Fruit fly (Drosophila melanogaster) whole organism, prepupa: Measurements from ENCODE around the gene futsch.

Source experiments
- Blimp-1 ChIP-seq: fragments of 200-800 bp; sonication (Bioruptor generic); optimal IDR thresholded peaks from 3 replicates; lab custom pipeline; 2017; ENCODE audit warnings: missing biosample characterization, missing genetic modification characterization, mild to moderate bottlenecking, moderate library complexity, missing genetic modification reagents
- CG10631 ChIP-seq: fragments of 200-800 bp; sonication (Bioruptor generic); optimal IDR thresholded peaks from 2 replicates; lab custom pipeline; 2016; ENCODE audit warnings: missing biosample characterization, missing genetic modification characterization
- CG10669 ChIP-seq: fragments of 200-800 bp; sonication (Bioruptor generic); optimal IDR thresholded peaks from 3 replicates; lab custom pipeline; 2018; ENCODE audit warnings: missing biosample characterization, mild to moderate bottlenecking, missing genetic modification characterization, moderate library complexity
- CG11902 ChIP-seq: fragments of 200-800 bp; sonication (Bioruptor generic); optimal IDR thresholded peaks from 3 replicates; lab custom pipeline; 2016; ENCODE audit warnings: missing biosample characterization, missing genetic modification characterization
- CG1621 ChIP-seq: fragments of 200-800 bp; sonication (Bioruptor generic); optimal IDR thresholded peaks from 3 replicates; lab custom pipeline; 2018; ENCODE audit warnings: missing biosample characterization, mild to moderate bottlenecking, missing genetic modification characterization
- CG3032 ChIP-seq: fragments of 200-800 bp; optimal IDR thresholded peaks from 2 replicates; lab custom pipeline; 2019; ENCODE audit warnings: missing biosample characterization, mild to moderate bottlenecking, missing genetic modification characterization, moderate library complexity
- CG31627 ChIP-seq: fragments of 200-800 bp; sonication (Bioruptor generic); optimal IDR thresholded peaks from 3 replicates; lab custom pipeline; 2016; ENCODE audit warnings: missing biosample characterization, missing genetic modification characterization
- CG3919 ChIP-seq: fragments of 200-800 bp; sonication (Bioruptor generic); optimal IDR thresholded peaks from 3 replicates; lab custom pipeline; 2016; ENCODE audit warnings: missing biosample characterization, missing genetic modification characterization
- CG4318 ChIP-seq: fragments of 200-800 bp; sonication (Bioruptor generic); optimal IDR thresholded peaks from 3 replicates; lab custom pipeline; 2017; ENCODE audit warnings: missing biosample characterization, mild to moderate bottlenecking, missing genetic modification characterization
- CG6276 ChIP-seq: fragments of 200-800 bp; sonication (Bioruptor generic); optimal IDR thresholded peaks from 2 replicates; lab custom pipeline; 2017; ENCODE audit warnings: missing biosample characterization, mild to moderate bottlenecking, missing genetic modification characterization
- CG6808 ChIP-seq: fragments of 200-800 bp; sonication (Bioruptor generic); optimal IDR thresholded peaks from 3 replicates; lab custom pipeline; 2017; ENCODE audit warnings: missing biosample characterization, missing genetic modification characterization, mild to moderate bottlenecking, moderate library complexity, missing genetic modification reagents
- CG7368 ChIP-seq: fragments of 200-800 bp; sonication (Bioruptor generic); optimal IDR thresholded peaks from 3 replicates; lab custom pipeline; 2016; ENCODE audit warnings: missing biosample characterization, missing genetic modification characterization
- CG8119 ChIP-seq: fragments of 200-800 bp; sonication (Bioruptor generic); IDR thresholded peaks from 3 replicates; pipeline ENCODE4 v1.3.6; 2022; ENCODE audit warnings: missing biosample characterization, missing genetic modification characterization
- CG8319 ChIP-seq: fragments of 200-800 bp; sonication (Bioruptor generic); optimal IDR thresholded peaks from 3 replicates; lab custom pipeline; 2016; ENCODE audit warnings: missing biosample characterization, missing genetic modification characterization
- CG9139 ChIP-seq: fragments of 200-800 bp; sonication (Bioruptor generic); optimal IDR thresholded peaks from 3 replicates; lab custom pipeline; 2017; ENCODE audit warnings: missing biosample characterization, mild to moderate bottlenecking, missing genetic modification characterization
- Eip75B ChIP-seq: fragments of 200-800 bp; sonication (Bioruptor generic); optimal IDR thresholded peaks from 3 replicates; lab custom pipeline; 2016; ENCODE audit warnings: missing biosample characterization, missing genetic modification characterization
- Eip78C ChIP-seq: fragments of 200-800 bp; sonication (Bioruptor generic); peaks from one replicate; lab custom pipeline; 2016; ENCODE audit warnings: missing biosample characterization, missing genetic modification characterization
- Eip93F ChIP-seq: fragments of 200-800 bp; sonication (Bioruptor generic); optimal IDR thresholded peaks from 2 replicates; lab custom pipeline; 2016; ENCODE audit warnings: missing biosample characterization, mild to moderate bottlenecking, missing genetic modification characterization
- Ets96B ChIP-seq: fragments of 200-800 bp; optimal IDR thresholded peaks from 2 replicates; lab custom pipeline; 2019; ENCODE audit warnings: missing biosample characterization, mild to moderate bottlenecking, missing genetic modification characterization, moderate library complexity
- Hr39 ChIP-seq: fragments of 200-800 bp; sonication (Bioruptor generic); optimal IDR thresholded peaks from 2 replicates; lab custom pipeline; 2016; ENCODE audit warnings: missing biosample characterization, missing genetic modification characterization
- Hr4 ChIP-seq: fragments of 200-800 bp; sonication (Bioruptor generic); optimal IDR thresholded peaks from 3 replicates; lab custom pipeline; 2016; ENCODE audit warnings: missing biosample characterization, missing genetic modification characterization
- Lpt ChIP-seq: fragments of 200-800 bp; sonication (Bioruptor generic); optimal IDR thresholded peaks from 3 replicates; lab custom pipeline; 2016; ENCODE audit warnings: missing biosample characterization, missing genetic modification characterization
- Met ChIP-seq: fragments of 200-800 bp; sonication (Bioruptor generic); optimal IDR thresholded peaks from 3 replicates; lab custom pipeline; 2016; ENCODE audit warnings: missing biosample characterization, missing genetic modification characterization
- Sox14 ChIP-seq: fragments of 200-800 bp; sonication (Bioruptor generic); optimal IDR thresholded peaks from 3 replicates; lab custom pipeline; 2016; ENCODE audit warnings: missing biosample characterization, missing genetic modification characterization
- Sox15 ChIP-seq: fragments of 200-800 bp; sonication (Bioruptor generic); optimal IDR thresholded peaks from 3 replicates; lab custom pipeline; 2016; ENCODE audit warnings: missing biosample characterization, missing genetic modification characterization
- achi ChIP-seq: fragments of 200-800 bp; sonication (Bioruptor generic); optimal IDR thresholded peaks from 3 replicates; lab custom pipeline; 2016; ENCODE audit warnings: missing biosample characterization, missing genetic modification characterization
- cyc ChIP-seq: fragments of 200-800 bp; sonication (Bioruptor generic); optimal IDR thresholded peaks from 3 replicates; lab custom pipeline; 2016; ENCODE audit warnings: missing biosample characterization, missing genetic modification characterization
- dac ChIP-seq: fragments of 200-800 bp; sonication (Bioruptor generic); optimal IDR thresholded peaks from 2 replicates; lab custom pipeline; 2017; ENCODE audit warnings: missing biosample characterization, mild to moderate bottlenecking, missing genetic modification characterization
- dsx ChIP-seq: fragments of 200-800 bp; optimal IDR thresholded peaks from 3 replicates; lab custom pipeline; 2019; ENCODE audit warnings: missing biosample characterization, mild to moderate bottlenecking, missing genetic modification characterization, moderate library complexity; ENCODE audit not compliant: poor library complexity, severe bottlenecking
- eg ChIP-seq: fragments of 200-800 bp; sonication (Bioruptor generic); IDR thresholded peaks from 3 replicates; pipeline ENCODE4 v1.3.6; 2022; ENCODE audit warnings: missing biosample characterization, missing genetic modification characterization
- esn ChIP-seq: fragments of 200-800 bp; sonication (Bioruptor generic); optimal IDR thresholded peaks from 2 replicates; lab custom pipeline; 2016; ENCODE audit warnings: missing biosample characterization, mild to moderate bottlenecking, missing genetic modification characterization, moderate library complexity
- fd59A ChIP-seq: fragments of 200-800 bp; sonication (Bioruptor generic); optimal IDR thresholded peaks from 2 replicates; lab custom pipeline; 2017; ENCODE audit warnings: missing biosample characterization, mild to moderate bottlenecking, missing genetic modification characterization, missing genetic modification reagents
- fd85E ChIP-seq: fragments of 200-800 bp; sonication (Bioruptor generic); optimal IDR thresholded peaks from 3 replicates; lab custom pipeline; 2016; ENCODE audit warnings: missing biosample characterization, missing genetic modification characterization
- fkh ChIP-seq: fragments of 200-800 bp; sonication (Bioruptor generic); optimal IDR thresholded peaks from 3 replicates; lab custom pipeline; 2017; ENCODE audit warnings: missing biosample characterization, mild to moderate bottlenecking, missing genetic modification characterization, moderate library complexity
- lz ChIP-seq: fragments of 200-800 bp; sonication (Bioruptor generic); optimal IDR thresholded peaks from 3 replicates; lab custom pipeline; 2016; ENCODE audit warnings: missing biosample characterization, missing genetic modification characterization
- net ChIP-seq: fragments of 200-800 bp; sonication (Bioruptor generic); optimal IDR thresholded peaks from 3 replicates; lab custom pipeline; 2016; ENCODE audit warnings: missing biosample characterization, missing genetic modification characterization
- pdm3 ChIP-seq: fragments of 200-800 bp; sonication (Bioruptor generic); optimal IDR thresholded peaks from 3 replicates; lab custom pipeline; 2016; ENCODE audit warnings: missing biosample characterization, missing genetic modification characterization
- salr ChIP-seq, 2 experiments: fragments of 200-800 bp; sonication (Bioruptor generic); optimal IDR thresholded peaks; 3 replicates each; lab custom pipeline; 2016 to 2018; ENCODE audit warnings: missing biosample characterization in 2 of 2, missing genetic modification characterization in 2 of 2, mild to moderate bottlenecking in 1 of 2
- spab ChIP-seq: fragments of 200-800 bp; sonication (Bioruptor generic); optimal IDR thresholded peaks from 2 replicates; lab custom pipeline; 2017; ENCODE audit warnings: missing biosample characterization, mild to moderate bottlenecking, missing genetic modification characterization, missing genetic modification reagents
- ss ChIP-seq, 2 experiments: fragments of 200-800 bp; sonication (Bioruptor generic); optimal IDR thresholded peaks; 2 replicates in 1 of 2; 3 replicates in 1 of 2; lab custom pipeline; 2017 to 2018; ENCODE audit warnings: mild to moderate bottlenecking in 2 of 2, missing biosample characterization in 2 of 2, missing genetic modification characterization in 2 of 2, moderate library complexity in 1 of 2
- svp ChIP-seq: fragments of 200-800 bp; sonication (Bioruptor generic); peaks from one replicate; lab custom pipeline; 2016; ENCODE audit warnings: missing biosample characterization, missing genetic modification characterization
- topi ChIP-seq: fragments of 200-800 bp; sonication (Bioruptor generic); optimal IDR thresholded peaks from 3 replicates; lab custom pipeline; 2016; ENCODE audit warnings: missing biosample characterization, missing genetic modification characterization
- vri ChIP-seq: fragments of 200-800 bp; sonication (Bioruptor generic); optimal IDR thresholded peaks from 3 replicates; lab custom pipeline; 2016; ENCODE audit warnings: missing biosample characterization, mild to moderate bottlenecking, missing genetic modification characterization

Gene futsch

dm6 chrX:1470562-1470961 lies 61.7 kb downstream of the futsch start, which contains the start of gene pck (continued):
- peak; percentile 60 for TF ChIP-seq achi (GFP tag; lab: Kevin White, UChicago)
- no peak for TF ChIP-seq fd59A (GFP tag; lab: Kevin White, UChicago)
- TF ChIP-seq vri (GFP tag; lab: Kevin White, UChicago) = no peak
- TF ChIP-seq CG10631 (GFP tag; lab: Kevin White, UChicago) = no peak
- peak; percentile 76 for TF ChIP-seq esn (GFP tag; lab: Kevin White, UChicago)
- TF ChIP-seq Blimp-1 = no peak
- no peak for TF ChIP-seq dsx (GFP tag; lab: Kevin White, UChicago)

dm6 chrX:1472222-1472621 lies 63.4 kb downstream of the futsch start, which contains the start of gene CG14780:
TSS of gene CG14780 (plus strand) at chrX:1472522.
- TF ChIP-seq fkh (no peak), net (GFP tag; lab: Kevin White, UChicago) (no peak), Eip75B (GFP tag; lab: Kevin White, UChicago) (no peak), vri (GFP tag; lab: Kevin White, UChicago) (no peak), CG7368 (GFP tag; lab: Kevin White, UChicago) (no peak), CG6276 (GFP tag; lab: Kevin White, UChicago) (no peak), Lpt (no peak), Ets96B (tag; lab: Kevin White, UChicago) (no peak), esn (GFP tag; lab: Kevin White, UChicago) (no peak), CG1621 (tag; lab: Kevin White, UChicago) (no peak)
- TF ChIP-seq, all 60 proteins: peak for 0

dm6 chrX:1476436-1476835 lies 67.6 kb downstream of the futsch start:
- TF ChIP-seq fd85E = no peak
- TF ChIP-seq CG6276 (GFP tag; lab: Kevin White, UChicago) = no peak
- no peak for TF ChIP-seq Hr4
- no peak for TF ChIP-seq CG9139 (GFP tag; lab: Kevin White, UChicago)
- no peak for TF ChIP-seq dsx (GFP tag; lab: Kevin White, UChicago)
- TF ChIP-seq Eip93F (GFP tag; lab: Kevin White, UChicago) = no peak
- no peak for TF ChIP-seq vri (GFP tag; lab: Kevin White, UChicago)
- no peak for TF ChIP-seq Eip78C
- no peak for TF ChIP-seq net (GFP tag; lab: Kevin White, UChicago)
- no peak for TF ChIP-seq CG7368 (GFP tag; lab: Kevin White, UChicago)
- TF ChIP-seq, all 60 proteins: peak for 0

dm6 chrX:1476848-1477247 lies 68.0 kb downstream of the futsch start, which contains the start of the genes Rab27 and mei-38:
TSS of gene Rab27 (minus strand) at chrX:1476974.
TSS of gene mei-38 (plus strand) at chrX:1477063.
- TF ChIP-seq svp (GFP tag; lab: Kevin White, UChicago) = no peak
- TF ChIP-seq ss (GFP tag; optimal IDR thresholded peaks at IDR 0.05; lab: Kevin White, UChicago) = no peak
- no peak for TF ChIP-seq CG4318
- TF ChIP-seq fd85E = no peak
- no peak for TF ChIP-seq CG10631 (GFP tag; lab: Kevin White, UChicago)
- TF ChIP-seq topi (GFP tag; lab: Kevin White, UChicago) = peak; percentile 24
- TF ChIP-seq CG6276 (GFP tag; lab: Kevin White, UChicago) = no peak
- no peak for TF ChIP-seq CG1621 (tag; lab: Kevin White, UChicago)
- no peak for TF ChIP-seq fkh
- TF ChIP-seq Sox14 (GFP tag; lab: Kevin White, UChicago) = peak; percentile 52
- TF ChIP-seq dac = no peak
- TF ChIP-seq Hr4 = no peak
- no peak for TF ChIP-seq Hr39 (GFP tag; lab: Kevin White, UChicago)
- no peak for TF ChIP-seq CG3032 (tag; lab: Kevin White, UChicago)
- no peak for TF ChIP-seq CG11902 (GFP tag; lab: Kevin White, UChicago)
- no peak for TF ChIP-seq CG7368 (GFP tag; lab: Kevin White, UChicago)
- TF ChIP-seq Ets96B (tag; lab: Kevin White, UChicago) = no peak
- no peak for TF ChIP-seq vri (GFP tag; lab: Kevin White, UChicago)
- no peak for TF ChIP-seq spab
- peak; percentile 24 for TF ChIP-seq CG31627
- TF ChIP-seq CG8119 = no peak
- no peak for TF ChIP-seq eg
- no peak for TF ChIP-seq Blimp-1
- no peak for TF ChIP-seq CG6808
- no peak for TF ChIP-seq CG3919 (GFP tag; lab: Kevin White, UChicago)
- TF ChIP-seq Sox15 (GFP tag; lab: Kevin White, UChicago) = no peak
- TF ChIP-seq pdm3 (GFP tag; lab: Kevin White, UChicago) = no peak
- peak; percentile 12 for TF ChIP-seq cyc (GFP tag; lab: Kevin White, UChicago)
- no peak for TF ChIP-seq Met (GFP tag; lab: Kevin White, UChicago)
- no peak for TF ChIP-seq CG10669 (GFP tag; lab: Kevin White, UChicago)
- peak; percentile 8 for TF ChIP-seq lz
- TF ChIP-seq CG8319 (GFP tag; lab: Kevin White, UChicago) = no peak
- TF ChIP-seq salr (GFP tag; optimal IDR thresholded peaks at IDR 0.05; lab: Kevin White, UChicago) = no peak
